Worm (Caenorhabditis elegans): ENCODE data around the gene K08B12.3.
A peak's percentile ranks its signal among the peaks of the same experiment; 100 is the strongest.

Gene K08B12.3

ce11 chrV:6270097-6270496 lies 35.1 kb downstream of the K08B12.3 start:
- no peak for TF ChIP-seq rnt-1 (tag; optimal IDR thresholded peaks at IDR 0.05)
- TF ChIP-seq ets-4 (tag; optimal IDR thresholded peaks at IDR 0.05), result peak; percentile 12
- no peak for TF ChIP-seq elt-4 (tag; optimal IDR thresholded peaks at IDR 0.05)
- TF ChIP-seq hlh-30 (tag; optimal IDR thresholded peaks at IDR 0.05; ENCODE audit: insufficient read depth), result peak; percentile 54
- TF ChIP-seq tbx-2 (tag; optimal IDR thresholded peaks at IDR 0.05), result peak; percentile 48
- 0 out of 2 replicates have a peak, but pooled peaks have one; percentile 11 for TF ChIP-seq unc-3 (GFP tag; conservative IDR thresholded peaks at IDR 0.05)
- TF ChIP-seq unc-3 (tag; optimal IDR thresholded peaks at IDR 0.05), result no peak
- TF ChIP-seq hlh-8 (tag; optimal IDR thresholded peaks at IDR 0.05), result peak; percentile 15
- TF ChIP-seq ceh-31 (tag; optimal IDR thresholded peaks at IDR 0.05), result peak; percentile 6
- TF ChIP-seq pha-2 (tag; optimal IDR thresholded peaks at IDR 0.05), result peak; percentile 31
- TF ChIP-seq ceh-34 (tag; optimal IDR thresholded peaks at IDR 0.05), result peak; percentile 32

- no peak for TF ChIP-seq hlh-13 (GFP tag; optimal IDR thresholded peaks at IDR 0.05)
- no peak for TF ChIP-seq T23F11.4 (GFP tag; optimal IDR thresholded peaks at IDR 0.05)
- TF ChIP-seq K09A11.1 (tag; optimal IDR thresholded peaks at IDR 0.05; ENCODE audit: insufficient read depth), result no peak
- TF ChIP-seq unc-3 (GFP tag; conservative IDR thresholded peaks at IDR 0.05), result no peak
- no peak for TF ChIP-seq unc-3 (tag; optimal IDR thresholded peaks at IDR 0.05)
- no peak for TF ChIP-seq unc-86 (tag; optimal IDR thresholded peaks at IDR 0.05)
- no peak for TF ChIP-seq odd-2 (tag; optimal IDR thresholded peaks at IDR 0.05)
- no peak for TF ChIP-seq pax-1 (tag; optimal IDR thresholded peaks at IDR 0.05)
- TF ChIP-seq sdc-2 (tag; optimal IDR thresholded peaks at IDR 0.05), result no peak
- no peak for TF ChIP-seq sox-2 (GFP tag; IDR thresholded peaks at IDR 0.05)
- no peak for TF ChIP-seq pha-4 (tag; optimal IDR thresholded peaks at IDR 0.05)
- no peak for TF ChIP-seq ttx-3 (tag; optimal IDR thresholded peaks at IDR 0.05)
- TF ChIP-seq tbx-2 (tag; optimal IDR thresholded peaks at IDR 0.05), result no peak
- TF ChIP-seq fkh-10 (GFP tag; optimal IDR thresholded peaks at IDR 0.05), result no peak
- TF ChIP-seq ref-2 (tag; optimal IDR thresholded peaks at IDR 0.05), result no peak
- no peak for TF ChIP-seq pros-1 (tag; optimal IDR thresholded peaks at IDR 0.05)
- TF ChIP-seq elt-2 (tag; optimal IDR thresholded peaks at IDR 0.05), result no peak
- no peak for TF ChIP-seq pha-2 (tag; optimal IDR thresholded peaks at IDR 0.05)
- no peak for TF ChIP-seq ceh-14 (tag; optimal IDR thresholded peaks at IDR 0.05)
- no peak for TF ChIP-seq dve-1 (tag; optimal IDR thresholded peaks at IDR 0.05)
Observed at ce11 chrV:6270552-6270951, 35.6 kb downstream of the K08B12.3 start, which contains the start of gene F31F7.2. Gene F31F7.2 (plus strand): TSS chrV:6270852.

ce11 chrV:6275209-6275608 lies 40.2 kb downstream of the K08B12.3 start:
- TF ChIP-seq nfya-1 (tag; optimal IDR thresholded peaks at IDR 0.05) (no peak), ets-4 (tag; optimal IDR thresholded peaks at IDR 0.05) (no peak), tbx-2 (tag; optimal IDR thresholded peaks at IDR 0.05) (no peak), elt-2 (tag; optimal IDR thresholded peaks at IDR 0.05) (peak; percentile 39), ceh-18 (tag; optimal IDR thresholded peaks at IDR 0.05) (no peak), ceh-9 (tag; optimal IDR thresholded peaks at IDR 0.05) (no peak)

ce11 chrV:6276205-6276604 lies 41.2 kb downstream of the K08B12.3 start, which contains the start of gene F31F7.1:
Gene F31F7.1 (plus strand): TSS chrV:6276439.
- TF ChIP-seq elt-2 (tag; optimal IDR thresholded peaks at IDR 0.05) (peak; percentile 21), nfya-1 (tag; optimal IDR thresholded peaks at IDR 0.05) (no peak)

ce11 chrV:6277178-6277834 lies 42.3 kb downstream of the K08B12.3 start:
- TF ChIP-seq pat-9 (tag; optimal IDR thresholded peaks at IDR 0.05) (no peak), nhr-11 (tag; optimal IDR thresholded peaks at IDR 0.05) (no peak), C08G9.2 (tag; optimal IDR thresholded peaks at IDR 0.05) (no peak), che-1 (tag; optimal IDR thresholded peaks at IDR 0.05) (no peak), hlh-15 (tag; optimal IDR thresholded peaks at IDR 0.05) (no peak), ceh-45 (GFP tag; IDR thresholded peaks at IDR 0.05) (no peak), odd-2 (tag; optimal IDR thresholded peaks at IDR 0.05) (no peak), gmeb-2 (tag; optimal IDR thresholded peaks at IDR 0.05) (no peak), rnt-1 (tag; optimal IDR thresholded peaks at IDR 0.05) (no peak), fkh-6 (tag; optimal IDR thresholded peaks at IDR 0.05) (no peak), tbx-2 (tag; optimal IDR thresholded peaks at IDR 0.05) (no peak), pqm-1 (tag; optimal IDR thresholded peaks at IDR 0.05) (no peak), madf-2 (tag; optimal IDR thresholded peaks at IDR 0.05) (no peak), pax-1 (tag; optimal IDR thresholded peaks at IDR 0.05) (no peak), Y22D7AL.16 (tag; optimal IDR thresholded peaks at IDR 0.05) (no peak), K09A11.1 (tag; optimal IDR thresholded peaks at IDR 0.05; ENCODE audit: insufficient read depth) (no peak), fkh-10 (GFP tag; optimal IDR thresholded peaks at IDR 0.05) (no peak), dmd-4 (tag; optimal IDR thresholded peaks at IDR 0.05; ENCODE audit: borderline replicate concordance) (no peak), nfya-1 (tag; optimal IDR thresholded peaks at IDR 0.05) (no peak)

All from whole organism, late embryonic.